Worm (Caenorhabditis elegans): ENCODE data around the gene Y55D5A.3.

Y55D5A.3 gene

DNA sequence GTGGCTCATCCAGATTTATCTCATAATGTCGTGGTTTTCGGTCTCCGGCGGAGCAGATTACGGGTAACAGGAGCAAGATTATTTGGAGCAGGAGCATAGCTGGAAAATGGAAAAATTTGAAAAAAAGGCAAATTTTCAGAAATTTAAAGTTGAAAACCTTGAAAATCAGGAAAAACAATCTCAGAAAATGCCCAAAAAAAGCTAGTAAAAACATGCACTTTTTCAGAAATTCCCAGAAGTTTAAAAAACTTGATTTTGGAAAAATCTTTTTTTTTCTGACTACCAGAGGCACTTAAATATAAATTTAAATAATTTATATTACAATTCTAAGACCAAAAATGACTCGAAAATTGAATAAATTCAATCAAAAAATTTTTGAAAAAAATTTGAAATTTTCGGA is at the start of gene Y55D5A.3:
Gene Y55D5A.3 (minus strand): TSS at position 101 of the 400 bp plus-strand sequence.
- TF ChIP-seq flt-1 (GFP tag; IDR thresholded peaks at IDR 0.05): no peak

DNA sequence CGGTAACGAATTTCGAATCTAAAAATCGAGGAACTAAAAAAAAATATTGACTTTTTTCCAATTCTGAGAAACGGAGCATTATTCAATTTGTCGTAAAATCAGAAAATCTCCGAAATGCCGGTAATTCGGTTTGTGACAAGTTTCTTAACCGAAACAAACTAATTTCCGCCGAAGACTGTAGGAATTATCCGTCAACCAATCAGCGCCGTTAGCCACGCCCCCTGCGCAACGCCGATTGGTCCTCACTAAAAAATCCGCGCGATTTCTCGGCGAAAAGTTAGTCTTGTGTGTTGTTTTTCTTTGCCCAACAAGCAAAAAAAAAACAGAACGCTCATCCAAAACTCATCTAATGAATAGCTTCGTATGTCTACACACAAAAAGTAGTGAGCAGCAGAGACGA is 44.4 kb upstream of the Y55D5A.3 start:
- no peak for TF ChIP-seq ztf-23 (GFP tag; IDR thresholded peaks at IDR 0.05)
- no peak for TF ChIP-seq flt-1 (GFP tag; IDR thresholded peaks at IDR 0.05)
- TF ChIP-seq ztf-29 (GFP tag; IDR thresholded peaks at IDR 0.05): no peak
- no peak for TF ChIP-seq med-1 (GFP tag; optimal IDR thresholded peaks at IDR 0.05; ENCODE audit: insufficient read depth)
- TF ChIP-seq tab-1 (GFP tag; IDR thresholded peaks at IDR 0.05): no peak
- TF ChIP-seq ref-1 (GFP tag; conservative IDR thresholded peaks at IDR 0.05): no peak
- no peak for TF ChIP-seq T22C8.4 (GFP tag; IDR thresholded peaks at IDR 0.05)
- no peak for TF ChIP-seq cog-1 (tag; optimal IDR thresholded peaks at IDR 0.05)
- no peak for TF ChIP-seq klf-2 (GFP tag; conservative IDR thresholded peaks at IDR 0.05)

DNA sequence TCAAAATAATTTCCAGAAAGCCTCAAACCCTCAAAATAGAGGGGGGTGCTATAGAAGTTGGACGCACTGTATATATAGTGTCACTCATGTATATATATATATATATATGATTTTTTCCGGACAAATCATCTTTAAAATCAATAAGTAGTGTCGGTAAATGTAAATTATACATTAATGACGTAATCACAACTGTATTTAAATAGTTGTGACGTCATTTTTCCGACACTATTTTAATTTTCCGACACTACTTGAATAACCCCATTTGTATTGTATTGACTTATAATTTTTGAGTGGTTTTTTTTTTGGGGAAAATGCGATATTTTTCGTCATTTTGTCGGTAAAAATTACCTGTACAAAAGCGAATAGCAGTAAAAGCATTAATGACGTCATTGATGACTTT is 43.2 kb upstream of the Y55D5A.3 start:
- TF ChIP-seq ztf-29 (GFP tag; IDR thresholded peaks at IDR 0.05): no peak
- TF ChIP-seq ztf-23 (GFP tag; IDR thresholded peaks at IDR 0.05): no peak
- no peak for TF ChIP-seq flt-1 (GFP tag; IDR thresholded peaks at IDR 0.05)
- TF ChIP-seq ref-1 (GFP tag; conservative IDR thresholded peaks at IDR 0.05): no peak

DNA sequence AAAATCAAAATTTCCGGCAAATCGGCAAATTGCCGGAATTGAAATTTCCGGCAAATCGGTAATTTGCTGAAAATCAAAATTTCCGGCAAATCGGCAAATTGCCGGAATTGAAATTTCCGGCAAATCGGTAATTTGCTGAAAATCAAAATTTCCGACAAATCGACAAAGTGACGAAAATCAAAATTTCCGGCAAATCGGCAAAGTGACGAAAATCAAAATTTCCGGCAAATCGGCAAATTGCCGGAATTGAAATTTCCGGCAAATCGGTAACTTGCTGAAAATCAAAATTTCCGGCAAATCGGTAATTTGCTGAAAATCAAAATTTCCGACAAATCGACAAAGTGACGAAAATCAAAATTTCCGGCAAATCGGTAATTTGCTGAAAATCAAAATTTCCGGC is 36.1 kb upstream of the Y55D5A.3 start:
- TF ChIP-seq tab-1 (GFP tag; IDR thresholded peaks at IDR 0.05): 0 out of 2 replicates have a peak, but pooled peaks have one; percentile 12
- 0 out of 2 replicates have a peak, but pooled peaks have one; percentile 6 for TF ChIP-seq ref-1 (GFP tag; conservative IDR thresholded peaks at IDR 0.05)
- 0 out of 2 replicates have a peak, but pooled peaks have one; percentile 48 for TF ChIP-seq ztf-23 (GFP tag; IDR thresholded peaks at IDR 0.05)

- no peak for TF ChIP-seq ztf-23 (GFP tag; IDR thresholded peaks at IDR 0.05)
- TF ChIP-seq flt-1 (GFP tag; IDR thresholded peaks at IDR 0.05): no peak
- TF ChIP-seq ztf-29 (GFP tag; IDR thresholded peaks at IDR 0.05): no peak
- TF ChIP-seq ref-1 (GFP tag; conservative IDR thresholded peaks at IDR 0.05): no peak
- peak; percentile 72 for TF ChIP-seq T22C8.4 (GFP tag; IDR thresholded peaks at IDR 0.05)
Measured at ce11 chrIII:2995288-2995687, 19.7 kb upstream of the Y55D5A.3 start.

- TF ChIP-seq ztf-23 (GFP tag; IDR thresholded peaks at IDR 0.05) (no peak), T22C8.4 (GFP tag; IDR thresholded peaks at IDR 0.05) (peak; percentile 90)
Measured at ce11 chrIII:2993963-2994362, 18.4 kb upstream of the Y55D5A.3 start.

DNA sequence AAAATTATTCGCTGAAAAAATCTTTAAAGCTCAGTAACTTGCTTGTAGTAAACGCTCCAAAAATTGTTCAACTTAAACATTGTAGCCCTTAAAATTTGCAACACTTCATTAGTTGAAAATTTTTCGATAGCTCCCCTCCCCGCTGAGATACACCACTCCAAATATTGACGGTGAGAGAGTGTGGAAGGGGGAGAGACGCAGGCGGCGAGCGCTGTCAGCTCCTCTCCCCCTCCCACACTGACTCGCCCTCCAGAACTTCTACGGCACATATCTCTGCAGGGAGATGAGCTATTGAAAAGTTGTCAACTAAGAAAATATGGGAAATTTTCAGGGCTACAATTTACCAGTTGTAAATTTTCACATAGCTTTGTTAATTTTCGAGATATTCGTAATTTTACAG is 16.6 kb upstream of the Y55D5A.3 start:
- TF ChIP-seq T22C8.4 (GFP tag; IDR thresholded peaks at IDR 0.05) (no peak), med-1 (GFP tag; optimal IDR thresholded peaks at IDR 0.05; ENCODE audit: insufficient read depth) (no peak), ztf-23 (GFP tag; IDR thresholded peaks at IDR 0.05) (no peak), ref-1 (GFP tag; conservative IDR thresholded peaks at IDR 0.05) (no peak), klf-2 (GFP tag; conservative IDR thresholded peaks at IDR 0.05) (no peak), tab-1 (GFP tag; IDR thresholded peaks at IDR 0.05) (no peak), ztf-29 (GFP tag; IDR thresholded peaks at IDR 0.05) (no peak), flt-1 (GFP tag; IDR thresholded peaks at IDR 0.05) (no peak), cog-1 (tag; optimal IDR thresholded peaks at IDR 0.05) (no peak)

ce11 chrIII:2989957-2990356 is 14.4 kb upstream of the Y55D5A.3 start, which contains the start of gene Y55D5A.4:
Y55D5A.4 (minus strand) TSS chrIII:2990057.
- TF ChIP-seq T22C8.4 (GFP tag; IDR thresholded peaks at IDR 0.05) (no peak), tab-1 (GFP tag; IDR thresholded peaks at IDR 0.05) (no peak), ztf-23 (GFP tag; IDR thresholded peaks at IDR 0.05) (no peak), cog-1 (tag; optimal IDR thresholded peaks at IDR 0.05) (no peak), med-1 (GFP tag; optimal IDR thresholded peaks at IDR 0.05; ENCODE audit: insufficient read depth) (no peak), ztf-29 (GFP tag; IDR thresholded peaks at IDR 0.05) (no peak), ref-1 (GFP tag; conservative IDR thresholded peaks at IDR 0.05) (no peak)

DNA sequence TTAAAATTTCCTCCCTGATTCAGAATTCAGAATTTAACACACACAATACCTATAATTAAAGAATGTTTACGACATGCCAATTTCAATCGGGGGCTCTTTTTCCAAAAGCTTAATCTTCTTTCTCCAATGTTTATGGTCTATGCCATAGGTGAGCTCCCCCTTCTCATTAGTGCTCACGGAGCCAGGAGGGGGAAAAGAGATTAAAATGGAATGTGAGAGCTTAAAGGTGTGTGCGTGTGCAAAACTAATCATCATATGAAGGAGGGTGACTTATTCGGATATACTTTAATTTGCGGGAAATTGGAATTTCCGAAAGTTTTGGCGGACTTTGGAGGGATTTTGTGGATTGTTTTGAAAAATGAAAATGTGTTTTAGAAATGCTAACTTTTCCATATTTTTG is 7.5 kb upstream of the Y55D5A.3 start:
- no peak for TF ChIP-seq flt-1 (GFP tag; IDR thresholded peaks at IDR 0.05)
- no peak for TF ChIP-seq klf-2 (GFP tag; conservative IDR thresholded peaks at IDR 0.05)
- TF ChIP-seq tab-1 (GFP tag; IDR thresholded peaks at IDR 0.05): no peak
- TF ChIP-seq cog-1 (tag; optimal IDR thresholded peaks at IDR 0.05): no peak
- TF ChIP-seq ref-1 (GFP tag; conservative IDR thresholded peaks at IDR 0.05): no peak
- TF ChIP-seq ztf-29 (GFP tag; IDR thresholded peaks at IDR 0.05): no peak
- no peak for TF ChIP-seq T22C8.4 (GFP tag; IDR thresholded peaks at IDR 0.05)
- no peak for TF ChIP-seq ztf-23 (GFP tag; IDR thresholded peaks at IDR 0.05)
- TF ChIP-seq med-1 (GFP tag; optimal IDR thresholded peaks at IDR 0.05; ENCODE audit: insufficient read depth): no peak

DNA sequence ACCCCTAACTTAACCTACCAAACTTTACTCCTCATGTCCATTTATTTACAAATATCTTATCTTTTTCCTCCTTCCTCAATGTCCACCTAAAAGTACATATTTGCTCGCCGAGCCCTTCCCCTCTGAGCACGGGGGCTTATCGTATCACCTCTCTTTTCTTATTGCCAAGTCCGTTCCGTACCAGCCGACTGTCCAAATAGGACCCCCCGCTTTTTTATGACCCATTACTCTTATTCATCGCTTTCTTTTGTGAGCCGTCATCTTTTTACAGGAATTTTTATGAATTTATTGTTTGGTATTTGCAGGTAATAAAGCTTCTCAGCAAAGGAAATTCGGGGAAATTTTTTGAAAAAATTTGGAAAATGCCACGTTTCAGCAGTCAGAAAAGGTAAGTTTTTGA is 6.5 kb upstream of the Y55D5A.3 start, which contains the start of gene Y55D5A.1:
Gene Y55D5A.1 (plus strand): TSS at position 301 of the 400 bp plus-strand sequence.
- TF ChIP-seq med-1 (GFP tag; optimal IDR thresholded peaks at IDR 0.05; ENCODE audit: insufficient read depth) (no peak), tab-1 (GFP tag; IDR thresholded peaks at IDR 0.05) (no peak), T22C8.4 (GFP tag; IDR thresholded peaks at IDR 0.05) (no peak), ztf-23 (GFP tag; IDR thresholded peaks at IDR 0.05) (no peak), ztf-29 (GFP tag; IDR thresholded peaks at IDR 0.05) (no peak), cog-1 (tag; optimal IDR thresholded peaks at IDR 0.05) (no peak), flt-1 (GFP tag; IDR thresholded peaks at IDR 0.05) (no peak), klf-2 (GFP tag; conservative IDR thresholded peaks at IDR 0.05) (no peak), ref-1 (GFP tag; conservative IDR thresholded peaks at IDR 0.05) (no peak)

ce11 chrIII:2980927-2981326 is 5.3 kb upstream of the Y55D5A.3 start:
- no peak for TF ChIP-seq flt-1 (GFP tag; IDR thresholded peaks at IDR 0.05)
- no peak for TF ChIP-seq ztf-29 (GFP tag; IDR thresholded peaks at IDR 0.05)

Measured in whole organism, midembryonic.